Fruit fly (Drosophila melanogaster): ENCODE measurements around the gene CG32579.

Gene CG32579

DNA sequence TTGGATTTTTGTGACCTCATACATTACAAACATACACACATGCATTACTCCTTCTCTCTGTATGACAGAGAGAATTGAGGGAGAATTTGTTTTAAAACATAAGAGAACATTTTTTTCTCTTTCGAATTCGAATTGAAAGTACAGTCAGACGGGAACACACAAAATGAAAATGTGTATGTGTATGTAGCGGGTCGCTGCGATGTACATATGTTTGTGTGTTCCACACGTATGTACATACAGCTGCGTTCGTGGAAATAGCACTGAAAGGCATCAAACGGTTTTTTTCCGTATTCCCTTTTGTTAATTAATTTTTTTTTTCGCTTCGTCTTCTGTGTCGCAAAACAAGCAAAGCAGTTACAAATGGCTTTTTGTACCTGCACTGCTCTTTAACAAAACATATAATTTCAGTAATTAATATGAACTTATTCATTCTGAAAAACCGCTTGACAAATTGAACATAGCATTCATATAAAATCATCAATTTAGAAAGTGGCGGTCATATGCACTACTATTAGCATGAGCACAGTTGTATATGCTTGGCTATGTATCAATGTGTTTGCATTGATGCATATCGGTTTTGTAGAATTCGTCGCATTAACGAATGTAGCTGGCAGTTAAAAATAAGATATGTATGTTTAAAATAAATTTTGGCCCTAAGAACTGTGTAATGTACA is 9.7 kb downstream of the CG32579 start (continued):
- TF ChIP-seq CG3726 (GFP tag; IDR thresholded peaks at IDR 0.05) (no peak; the same call in 2 of the 3 replicates), CG7928 (GFP tag; optimal IDR thresholded peaks at IDR 0.05) (peak; percentile 74), al (GFP tag; IDR thresholded peaks at IDR 0.05) (peak; percentile 90), CG3065 (GFP tag; optimal IDR thresholded peaks at IDR 0.05) (peak; percentile 90), CG15514 (GFP tag; optimal IDR thresholded peaks at IDR 0.05) (peak; percentile 89), CG7987 (GFP tag; optimal IDR thresholded peaks at IDR 0.05) (peak; percentile 92), CG12299 (tag; optimal IDR thresholded peaks at IDR 0.05) (peak; percentile 96), fd3F (GFP tag; optimal IDR thresholded peaks at IDR 0.05) (peak; percentile 94), CG12942 (GFP tag; optimal IDR thresholded peaks at IDR 0.05) (peak; percentile 89), CG12236 (GFP tag; optimal IDR thresholded peaks at IDR 0.05) (peak; percentile 93), oc (tag; optimal IDR thresholded peaks at IDR 0.05) (peak; percentile 91), CG13775 (GFP tag; optimal IDR thresholded peaks at IDR 0.05) (peak; percentile 96), CG6765 (GFP tag; optimal IDR thresholded peaks at IDR 0.05) (peak; percentile 94), C15 (GFP tag; IDR thresholded peaks at IDR 0.05) (peak; percentile 67; the same call in 1 of the 3 replicates), dan (GFP tag; IDR thresholded peaks at IDR 0.05) (no peak), esg (GFP tag; conservative IDR thresholded peaks at IDR 0.05) (peak; percentile 90), Rx (GFP tag; IDR thresholded peaks at IDR 0.05) (peak; percentile 85), CG17186 (GFP tag; optimal IDR thresholded peaks at IDR 0.05) (peak; percentile 82), CG15601 (tag; optimal IDR thresholded peaks at IDR 0.05) (peak; percentile 95), p53 (GFP tag; optimal IDR thresholded peaks at IDR 0.05) (peak; percentile 81), fd96Cb (tag; optimal IDR thresholded peaks at IDR 0.05) (peak; percentile 96), Mad (GFP tag; optimal IDR thresholded peaks at IDR 0.05) (peak; percentile 94), CG5245 (GFP tag; optimal IDR thresholded peaks at IDR 0.05) (peak; percentile 83), bsh (GFP tag; optimal IDR thresholded peaks at IDR 0.05) (peak; percentile 92 to 97), toy (GFP tag; IDR thresholded peaks at IDR 0.05) (peak; percentile 80), CG11085 (GFP tag; IDR thresholded peaks at IDR 0.05) (peak; percentile 86), NfI (GFP tag; optimal IDR thresholded peaks at IDR 0.05) (peak; percentile 96), mld (GFP tag; IDR thresholded peaks at IDR 0.05; ENCODE audit: partially characterized antibody) (no peak), onecut (GFP tag; IDR thresholded peaks at IDR 0.05) (peak; percentile 90), chif (GFP tag; optimal IDR thresholded peaks at IDR 0.05) (peak; percentile 93 to 95), Fer1 (GFP tag; optimal IDR thresholded peaks at IDR 0.05) (peak; percentile 97), D19A (tag; optimal IDR thresholded peaks at IDR 0.05) (peak; percentile 95), insv (GFP tag; optimal IDR thresholded peaks at IDR 0.05) (peak; percentile 18 to 77), Dad (GFP tag; optimal IDR thresholded peaks at IDR 0.05) (peak; percentile 94), ken (GFP tag; IDR thresholded peaks at IDR 0.05) (peak; percentile 89), nau (GFP tag; optimal IDR thresholded peaks at IDR 0.05) (peak; percentile 95), Vsx1 (GFP tag; optimal IDR thresholded peaks at IDR 0.05) (peak; percentile 88), CG30020 (tag; optimal IDR thresholded peaks at IDR 0.05) (peak; percentile 90), chinmo (GFP tag; IDR thresholded peaks at IDR 0.05; ENCODE audit: partially characterized antibody) (no peak; the same call in 2 of the 4 replicates), Sry-β (GFP tag; optimal IDR thresholded peaks at IDR 0.05) (peak; percentile 69), CG30403 (GFP tag; optimal IDR thresholded peaks at IDR 0.05) (peak; percentile 96), CG10321 (GFP tag; IDR thresholded peaks at IDR 0.05) (peak; percentile 64), crp (GFP tag; optimal IDR thresholded peaks at IDR 0.05) (peak in 1 of 2 experiments; percentile 65), exex (tag; optimal IDR thresholded peaks at IDR 0.05) (peak; percentile 89), CoRest (tag; optimal IDR thresholded peaks at IDR 0.05) (peak; percentile 99), CG3995 (GFP tag; optimal IDR thresholded peaks at IDR 0.05) (peak; percentile 69), HmgZ (tag; optimal IDR thresholded peaks at IDR 0.05) (peak; percentile 97), vfl (GFP tag; optimal IDR thresholded peaks at IDR 0.05) (peak; percentile 93), CG2120 (GFP tag; optimal IDR thresholded peaks at IDR 0.05) (peak; percentile 97)
